Worm (Caenorhabditis elegans) whole organism, L2 larva: Measurements from ENCODE around the gene nhr-148.
"Not testable (repeated sequence)": the region's sequence is repeated elsewhere in the genome, so short reads cannot be mapped to it uniquely, and the experiment has no call there.

Experiments used
- C34F6.9 ChIP-seq: fragments of 150-350 bp; optimal IDR thresholded peaks from 2 replicates; lab custom pipeline; 2014; ENCODE audit warnings: missing biosample characterization, missing genetic modification characterization
- F13H6.1 ChIP-seq: sonication (generic microtip); optimal IDR thresholded peaks from 2 replicates; lab custom pipeline; 2016; ENCODE audit warnings: missing genetic modification characterization, missing compliant biosample characterization
- R02D3.7 ChIP-seq: fragments of 150-350 bp; optimal IDR thresholded peaks from 2 replicates; lab custom pipeline; 2014; ENCODE audit warnings: missing biosample characterization, missing genetic modification characterization
- ama-1 ChIP-seq: fragments of 150-350 bp; optimal IDR thresholded peaks from 2 replicates; lab custom pipeline; 2018; ENCODE audit warnings: inconsistent platforms
- ceh-16 ChIP-seq: fragments of 150-350 bp; optimal IDR thresholded peaks from 2 replicates; lab custom pipeline; 2014; ENCODE audit warnings: missing biosample characterization, missing genetic modification characterization
- ceh-82 ChIP-seq: fragments of 150-350 bp; optimal IDR thresholded peaks from 2 replicates; lab custom pipeline; 2014; ENCODE audit warnings: missing biosample characterization, missing genetic modification characterization
- crh-2 ChIP-seq: sonication (generic microtip); optimal IDR thresholded peaks from 2 replicates; lab custom pipeline; 2017; ENCODE audit warnings: missing biosample characterization, missing genetic modification characterization
- dmd-4 ChIP-seq: sonication (generic microtip); optimal IDR thresholded peaks from 2 replicates; lab custom pipeline; 2017; ENCODE audit warnings: missing biosample characterization, missing genetic modification characterization
- egl-27 ChIP-seq: sonication (generic microtip); optimal IDR thresholded peaks from 3 replicates; lab custom pipeline; 2017; ENCODE audit warnings: missing biosample characterization, missing genetic modification reagents, missing genetic modification characterization
- elt-1 ChIP-seq: fragments of 150-350 bp; optimal IDR thresholded peaks from 2 replicates; lab custom pipeline; 2014; ENCODE audit warnings: missing biosample characterization, missing genetic modification characterization
- elt-3 ChIP-seq: sonication (generic microtip); optimal IDR thresholded peaks from 2 replicates; lab custom pipeline; 2017; ENCODE audit warnings: missing biosample characterization, missing genetic modification characterization
- lin-11 ChIP-seq: fragments of 150-350 bp; sonication (generic microtip); optimal IDR thresholded peaks from 2 replicates; lab custom pipeline; 2014; ENCODE audit warnings: missing biosample characterization, missing genetic modification characterization, inconsistent platforms, mixed read lengths
- lsy-2 ChIP-seq, 2 experiments: fragments of 150-350 bp in 1 of 2; sonication (generic microtip) in 1 of 2; optimal IDR thresholded peaks; 2 replicates each; lab custom pipeline; 2014 to 2017; ENCODE audit warnings: missing biosample characterization in 2 of 2, missing genetic modification characterization in 2 of 2
- mab-5 ChIP-seq: fragments of 150-350 bp; optimal IDR thresholded peaks from 2 replicates; lab custom pipeline; 2014; ENCODE audit warnings: missing biosample characterization, missing genetic modification characterization
- mbf-1 ChIP-seq: sonication (generic microtip); optimal IDR thresholded peaks from 2 replicates; lab custom pipeline; 2017; ENCODE audit warnings: missing biosample characterization, missing genetic modification characterization
- nhr-12 ChIP-seq: fragments of 150-350 bp; optimal IDR thresholded peaks from 2 replicates; lab custom pipeline; 2014; ENCODE audit warnings: missing biosample characterization, missing genetic modification characterization
- nhr-21 ChIP-seq: fragments of 150-350 bp; optimal IDR thresholded peaks from 2 replicates; lab custom pipeline; 2014; ENCODE audit warnings: missing biosample characterization, missing genetic modification characterization
- nhr-237 ChIP-seq: fragments of 150-350 bp; optimal IDR thresholded peaks from 2 replicates; lab custom pipeline; 2014; ENCODE audit warnings: missing biosample characterization, missing genetic modification characterization
- nhr-25 ChIP-seq: fragments of 150-350 bp; sonication (generic microtip); optimal IDR thresholded peaks from 3 replicates; lab custom pipeline; 2014; ENCODE audit warnings: missing biosample characterization, missing genetic modification characterization
- nhr-77 ChIP-seq: fragments of 150-350 bp; optimal IDR thresholded peaks from 2 replicates; lab custom pipeline; 2014; ENCODE audit warnings: missing biosample characterization, missing genetic modification characterization
- peb-1 ChIP-seq: fragments of 150-350 bp; optimal IDR thresholded peaks from 2 replicates; lab custom pipeline; 2014; ENCODE audit warnings: missing biosample characterization, missing genetic modification characterization
- sem-4 ChIP-seq: fragments of 150-350 bp; optimal IDR thresholded peaks from 2 replicates; lab custom pipeline; 2014; ENCODE audit warnings: missing biosample characterization, missing genetic modification reagents, missing genetic modification characterization
- skn-1 ChIP-seq: sonication (generic microtip); optimal IDR thresholded peaks from 2 replicates; lab custom pipeline; 2017; ENCODE audit warnings: missing biosample characterization, missing genetic modification characterization
- sma-3 ChIP-seq: sonication (generic microtip); optimal IDR thresholded peaks from 2 replicates; lab custom pipeline; 2016; ENCODE audit warnings: missing genetic modification reagents, missing genetic modification characterization, missing compliant biosample characterization
- sma-9 ChIP-seq, 2 experiments: fragments of 150-350 bp in 1 of 2; sonication (generic microtip) in 1 of 2; optimal IDR thresholded peaks; 2 replicates each; lab custom pipeline; 2014 to 2016; ENCODE audit warnings: missing genetic modification characterization in 2 of 2, mild to moderate bottlenecking in 1 of 2, missing biosample characterization in 1 of 2, missing compliant biosample characterization in 1 of 2, missing genetic modification reagents in 1 of 2, moderate library complexity in 1 of 2
- snpc-4 ChIP-seq: fragments of 150-350 bp; optimal IDR thresholded peaks from 2 replicates; lab custom pipeline; 2014; ENCODE audit warnings: missing biosample characterization, missing genetic modification characterization
- unc-39 ChIP-seq: fragments of 150-350 bp; optimal IDR thresholded peaks from 2 replicates; lab custom pipeline; 2014; ENCODE audit warnings: missing biosample characterization, missing genetic modification characterization
- unc-62 ChIP-seq: fragments of 150-350 bp; optimal IDR thresholded peaks from 2 replicates; lab custom pipeline; 2014; ENCODE audit warnings: missing biosample characterization, missing genetic modification reagents, missing genetic modification characterization
- zag-1 ChIP-seq: fragments of 150-350 bp; optimal IDR thresholded peaks from 2 replicates; lab custom pipeline; 2014; ENCODE audit warnings: missing biosample characterization, missing genetic modification characterization
- ztf-1 ChIP-seq: fragments of 200-800 bp; sonication (Bioruptor generic); conservative IDR thresholded peaks from 2 replicates; pipeline ENCODE4 v1.3.6; 2022; ENCODE audit warnings: missing genetic modification characterization, missing compliant biosample characterization
- ztf-11 ChIP-seq: sonication (generic microtip); optimal IDR thresholded peaks from 2 replicates; lab custom pipeline; 2017; ENCODE audit warnings: missing biosample characterization, missing genetic modification characterization

nhr-148 gene

ce11 chrV:7330868-7331267 lies 11.1 kb upstream of the nhr-148 start, which contains the start of gene F10G2.2:
F10G2.2 (plus strand) TSS chrV:7331168.
- TF ChIP-seq ztf-11 (tag; lab: Kevin White, UChicago) (no peak), skn-1 (tag; lab: Kevin White, UChicago) (no peak), nhr-25 (tag; lab: Kevin White, UChicago) (no peak), dmd-4 (tag; lab: Kevin White, UChicago) (no peak), ama-1 (lab: Kevin White, UChicago) (no peak), mbf-1 (tag; lab: Kevin White, UChicago) (no peak), ztf-1 (GFP tag; lab: Robert Waterston, UW) (no peak), nhr-21 (no peak), nhr-12 (tag; lab: Kevin White, UChicago) (no peak), C34F6.9 (tag; lab: Kevin White, UChicago) (no peak), mab-5 (tag; lab: Kevin White, UChicago) (no peak)

- TF ChIP-seq nhr-12 (tag; lab: Kevin White, UChicago) (no peak), nhr-25 (tag; lab: Kevin White, UChicago) (no peak), unc-39 (tag; lab: Kevin White, UChicago) (no peak), elt-3 (tag; lab: Kevin White, UChicago) (no peak), mab-5 (tag; lab: Kevin White, UChicago) (no peak), crh-2 (tag; lab: Kevin White, UChicago) (no peak)
These were observed 9.7 kb upstream of the nhr-148 start, which contains the start of gene F10G2.1 for ce11 chrV:7332253-7332652. F10G2.1 (plus strand) TSS chrV:7332553.

DNA sequence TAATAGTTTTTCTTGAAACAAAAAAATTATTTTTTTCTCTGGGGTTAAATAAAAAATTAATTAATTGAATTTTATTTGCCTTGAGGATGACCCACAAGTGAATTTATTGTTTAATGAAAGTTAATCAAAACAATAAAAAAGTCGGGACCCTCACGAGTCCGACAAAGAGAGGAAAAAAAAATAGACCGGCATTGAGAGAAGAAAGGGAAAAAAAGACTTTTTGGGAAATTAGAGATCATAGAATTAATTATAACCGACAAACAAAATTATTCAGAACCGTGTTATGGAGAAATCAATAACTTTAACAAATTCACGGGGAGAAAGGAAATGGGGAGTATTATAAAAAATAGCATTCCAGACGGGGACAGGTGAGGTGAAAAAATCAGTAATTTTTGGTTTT lies 4.7 kb upstream of the nhr-148 start, which contains the start of gene F10G2.7:
F10G2.7 (minus strand) TSS at position 101 of the 400 bp plus-strand sequence.
- not testable (repeated sequence) for TF ChIP-seq R02D3.7 (tag; lab: Kevin White, UChicago); peb-1; egl-27 (tag; lab: Kevin White, UChicago)

- TF ChIP-seq ceh-16 = no peak
- no peak for TF ChIP-seq nhr-237
- TF ChIP-seq lsy-2 (tag; optimal IDR thresholded peaks at IDR 0.05; lab: Kevin White, UChicago) = no peak
- TF ChIP-seq sem-4 (tag; lab: Kevin White, UChicago) = no peak
- no peak for TF ChIP-seq zag-1 (tag; lab: Kevin White, UChicago)
- TF ChIP-seq snpc-4 = no peak
- no peak for TF ChIP-seq elt-1 (tag; lab: Kevin White, UChicago)
- TF ChIP-seq elt-3 (tag; lab: Kevin White, UChicago) = no peak
- TF ChIP-seq sma-9 (GFP tag; optimal IDR thresholded peaks at IDR 0.05; lab: Kevin White, UChicago) = no peak
- no peak for TF ChIP-seq sma-9 (tag; optimal IDR thresholded peaks at IDR 0.05; lab: Kevin White, UChicago)
- no peak for TF ChIP-seq ama-1 (lab: Kevin White, UChicago)
- no peak for TF ChIP-seq sma-3 (GFP tag; lab: Kevin White, UChicago)
- no peak for TF ChIP-seq F13H6.1
These were observed 2.1 kb upstream of the nhr-148 start, which contains the start of gene srh-187 for ce11 chrV:7339831-7340230. srh-187 (minus strand) TSS chrV:7339931.

DNA sequence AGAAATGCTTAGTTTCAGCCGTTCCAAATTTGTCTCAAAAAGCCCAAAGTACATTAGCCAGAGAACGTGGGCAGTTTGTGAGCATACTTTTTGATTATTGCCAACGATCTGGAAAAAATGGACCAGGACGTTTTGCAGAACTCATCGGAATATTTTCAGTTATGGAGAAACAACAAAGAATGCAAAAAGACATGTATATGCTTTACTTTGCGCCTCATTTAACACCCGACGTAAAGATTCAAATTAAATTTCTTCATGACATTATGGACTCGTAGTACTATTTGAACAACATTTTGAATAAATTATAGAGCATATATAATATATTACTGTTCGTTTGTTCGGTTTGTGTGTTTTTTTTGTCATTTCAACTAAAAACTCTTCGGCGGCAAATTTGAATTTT lies 1.6 kb downstream of the nhr-148 start, which contains the start of gene srh-244:
srh-244 (plus strand) TSS at position 301 of the 400 bp plus-strand sequence.
- no peak for TF ChIP-seq crh-2 (tag; lab: Kevin White, UChicago)
- TF ChIP-seq nhr-77 (tag; lab: Kevin White, UChicago) = no peak
- no peak for TF ChIP-seq unc-62 (GFP tag; lab: Kevin White, UChicago)
- TF ChIP-seq ceh-82 (tag; lab: Kevin White, UChicago) = no peak
- TF ChIP-seq nhr-237 = no peak

DNA sequence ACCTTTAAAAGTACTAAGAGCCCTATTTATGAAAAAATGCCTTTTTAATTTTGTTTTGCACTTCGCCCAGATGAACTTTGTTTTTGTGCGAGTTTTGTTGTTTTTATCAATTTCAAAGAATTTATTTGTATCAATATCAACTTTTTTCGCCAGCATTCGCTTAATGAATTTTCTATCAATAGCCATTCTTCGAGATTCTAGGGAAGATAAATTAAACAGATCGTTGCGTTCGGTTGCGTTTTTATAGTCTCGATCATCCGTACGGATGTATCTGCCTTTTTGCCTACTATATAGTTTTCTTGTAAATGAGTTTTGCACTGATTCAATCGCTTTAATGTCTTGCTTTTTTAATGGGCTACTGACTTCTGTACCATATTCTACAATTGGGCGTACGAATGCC lies 3.5 kb downstream of the nhr-148 start, which contains the start of gene nhr-147:
nhr-147 (plus strand) TSS at position 301 of the 400 bp plus-strand sequence.
- not testable (repeated sequence) for TF ChIP-seq lin-11 (tag; lab: Kevin White, UChicago); lsy-2 (tag; optimal IDR thresholded peaks at IDR 0.05; lab: Kevin White, UChicago); sem-4 (tag; lab: Kevin White, UChicago)
